Fruit fly (Drosophila melanogaster) whole organism, embryonic: ENCODE results near the gene Vlet.

Experiments used
- Aef1 ChIP-seq: fragments of 200-800 bp; sonication (Bioruptor generic); IDR thresholded peaks from 3 replicates; pipeline ENCODE4 v1.3.6; 2022; ENCODE audit warnings: missing biosample characterization, missing genetic modification characterization
- Atf6 ChIP-seq: fragments of 200-800 bp; sonication (Bioruptor generic); IDR thresholded peaks from 2 replicates; pipeline ENCODE4 v1.3.6; 2022; ENCODE audit warnings: missing biosample characterization, missing genetic modification characterization
- B-H2 ChIP-seq: fragments of 200-800 bp; sonication (Bioruptor generic); optimal IDR thresholded peaks from 2 replicates; lab custom pipeline; 2018; ENCODE audit warnings: missing biosample characterization, mild to moderate bottlenecking, missing genetic modification characterization
- CG10209 ChIP-seq: fragments of 200-800 bp; sonication (Bioruptor generic); optimal IDR thresholded peaks from 3 replicates; lab custom pipeline; 2017; ENCODE audit warnings: missing biosample characterization, mild to moderate bottlenecking, missing genetic modification characterization, missing genetic modification reagents
- CG10267 ChIP-seq: fragments of 200-800 bp; sonication (Bioruptor generic); optimal IDR thresholded peaks from 2 replicates; lab custom pipeline; 2018; ENCODE audit warnings: missing biosample characterization, mild to moderate bottlenecking, missing genetic modification characterization, moderate library complexity
- CG10979 ChIP-seq: fragments of 200-800 bp; sonication (Bioruptor generic); optimal IDR thresholded peaks from 2 replicates; lab custom pipeline; 2018; ENCODE audit warnings: missing biosample characterization, mild to moderate bottlenecking, missing genetic modification characterization, moderate library complexity
- CG12299 ChIP-seq: fragments of 200-800 bp; sonication (Bioruptor generic); optimal IDR thresholded peaks from 2 replicates; lab custom pipeline; 2018; ENCODE audit warnings: missing biosample characterization, mild to moderate bottlenecking, missing genetic modification characterization
- CG12769 ChIP-seq: fragments of 200-800 bp; sonication (Bioruptor generic); optimal IDR thresholded peaks from 2 replicates; lab custom pipeline; 2019; ENCODE audit warnings: missing biosample characterization, mild to moderate bottlenecking, missing genetic modification characterization, moderate library complexity
- CG15696 ChIP-seq: fragments of 200-800 bp; sonication (Bioruptor generic); optimal IDR thresholded peaks from 2 replicates; lab custom pipeline; 2019; ENCODE audit warnings: missing biosample characterization, mild to moderate bottlenecking, missing genetic modification characterization, moderate library complexity
- CG17186 ChIP-seq: fragments of 200-800 bp; sonication (Bioruptor generic); optimal IDR thresholded peaks from 3 replicates; lab custom pipeline; 2017; ENCODE audit warnings: missing biosample characterization, missing genetic modification reagents, missing genetic modification characterization
- CG17802 ChIP-seq: fragments of 200-800 bp; sonication (Bioruptor generic); optimal IDR thresholded peaks from 2 replicates; lab custom pipeline; 2018; ENCODE audit warnings: missing biosample characterization, mild to moderate bottlenecking, missing genetic modification characterization, moderate library complexity
- CG2199 ChIP-seq: fragments of 200-800 bp; sonication (Bioruptor generic); IDR thresholded peaks from 3 replicates; pipeline ENCODE4 v1.3.6; 2022; ENCODE audit warnings: missing biosample characterization, missing genetic modification characterization
- CG7556 ChIP-seq: fragments of 200-800 bp; sonication (Bioruptor generic); optimal IDR thresholded peaks from 2 replicates; lab custom pipeline; 2017; ENCODE audit warnings: missing biosample characterization, mild to moderate bottlenecking, missing genetic modification characterization
- CG8478 ChIP-seq: fragments of >200 bp; optimal IDR thresholded peaks from 2 replicates; lab custom pipeline; 2018
- CG8944 ChIP-seq: fragments of 200-800 bp; sonication (Bioruptor generic); optimal IDR thresholded peaks from 3 replicates; lab custom pipeline; 2016; ENCODE audit warnings: missing biosample characterization, missing genetic modification characterization
- D ChIP-seq, 2 experiments: fragments of 200-800 bp in 1 of 2; fragments of >200 bp in 1 of 2; sonication (Bioruptor generic) in 1 of 2; optimal IDR thresholded peaks; 2 replicates in 1 of 2; 3 replicates in 1 of 2; lab custom pipeline; 2017; ENCODE audit warnings: mild to moderate bottlenecking in 1 of 2, missing biosample characterization in 1 of 2, missing genetic modification characterization in 1 of 2, missing genetic modification reagents in 1 of 2
- Deaf1 ChIP-seq: fragments of 200-800 bp; optimal IDR thresholded peaks from 3 replicates; lab custom pipeline; 2019; ENCODE audit warnings: missing biosample characterization, mild to moderate bottlenecking, missing genetic modification characterization, moderate library complexity
- E2f2 ChIP-seq: fragments of 200-800 bp; sonication (Bioruptor generic); IDR thresholded peaks from 2 replicates; pipeline ENCODE4 v1.3.6; 2022; ENCODE audit warnings: missing biosample characterization, missing genetic modification characterization
- Ets65A ChIP-seq: fragments of 200-800 bp; sonication (Bioruptor generic); peaks from one replicate; lab custom pipeline; 2016; ENCODE audit warnings: missing biosample characterization, missing genetic modification characterization
- Hmr ChIP-seq: fragments of 200-800 bp; sonication (Bioruptor generic); optimal IDR thresholded peaks from 3 replicates; lab custom pipeline; 2017; ENCODE audit warnings: mild to moderate bottlenecking, missing biosample characterization, missing genetic modification reagents, missing genetic modification characterization
- Hr39 ChIP-seq: fragments of >200 bp; optimal IDR thresholded peaks from 2 replicates; lab custom pipeline; 2017
- Lhr ChIP-seq: fragments of 200-800 bp; sonication (Bioruptor generic); optimal IDR thresholded peaks from 3 replicates; lab custom pipeline; 2017; ENCODE audit warnings: mild to moderate bottlenecking, missing biosample characterization, missing genetic modification reagents, missing genetic modification characterization
- Neu2 ChIP-seq: fragments of 200-800 bp; sonication (Bioruptor generic); optimal IDR thresholded peaks from 3 replicates; lab custom pipeline; 2016; ENCODE audit warnings: missing biosample characterization, missing genetic modification characterization, borderline replicate concordance
- PHDP ChIP-seq: fragments of 200-800 bp; sonication (Bioruptor generic); optimal IDR thresholded peaks from 3 replicates; lab custom pipeline; 2018; ENCODE audit warnings: missing biosample characterization, mild to moderate bottlenecking, missing genetic modification characterization, moderate library complexity
- TFAM ChIP-seq: fragments of 200-800 bp; sonication (Bioruptor generic); optimal IDR thresholded peaks from 2 replicates; lab custom pipeline; 2017; ENCODE audit warnings: missing biosample characterization, missing genetic modification characterization, inconsistent platforms
- Trl ChIP-seq, 3 experiments: fragments of >200 bp in 2 of 3; fragments of 200-800 bp in 1 of 3; sonication (Bioruptor generic) in 1 of 3; optimal IDR thresholded peaks; 2 replicates in 1 of 3; 3 replicates in 2 of 3; lab custom pipeline; 2016 to 2017; ENCODE audit warnings: missing biosample characterization in 1 of 3, missing genetic modification characterization in 1 of 3
- Xrp1 ChIP-seq: fragments of 200-800 bp; sonication (Bioruptor generic); IDR thresholded peaks from 2 replicates; pipeline ENCODE4 v1.3.6; 2022; ENCODE audit warnings: missing biosample characterization, missing genetic modification characterization
- ac ChIP-seq: fragments of 200-800 bp; sonication (Bioruptor generic); optimal IDR thresholded peaks from 3 replicates; lab custom pipeline; 2017; ENCODE audit warnings: missing biosample characterization, mild to moderate bottlenecking, missing genetic modification characterization
- az2 ChIP-seq: fragments of 200-800 bp; sonication (Bioruptor generic); optimal IDR thresholded peaks from 3 replicates; lab custom pipeline; 2016; ENCODE audit warnings: missing biosample characterization, missing genetic modification characterization
- bbx ChIP-seq: fragments of 200-800 bp; sonication (Bioruptor generic); IDR thresholded peaks from 2 replicates; pipeline ENCODE4 v1.3.6; 2022; ENCODE audit warnings: missing biosample characterization, missing genetic modification characterization; ENCODE audit not compliant: partially characterized antibody
- chm ChIP-seq: fragments of 200-800 bp; sonication (Bioruptor generic); IDR thresholded peaks from 2 replicates; pipeline ENCODE4 v1.3.6; 2022; ENCODE audit warnings: missing biosample characterization, missing genetic modification characterization
- crp ChIP-seq, 2 experiments: fragments of 200-800 bp; sonication (Bioruptor generic); optimal IDR thresholded peaks; 2 replicates in 1 of 2; 3 replicates in 1 of 2; lab custom pipeline; 2017; ENCODE audit warnings: missing biosample characterization in 2 of 2, missing genetic modification characterization in 2 of 2, mild to moderate bottlenecking in 1 of 2, moderate library complexity in 1 of 2
- disco-r ChIP-seq: fragments of 200-800 bp; sonication (Bioruptor generic); optimal IDR thresholded peaks from 2 replicates; lab custom pipeline; 2016; ENCODE audit warnings: missing biosample characterization, missing genetic modification characterization
- dmrt99B ChIP-seq: fragments of 200-800 bp; sonication (Bioruptor generic); optimal IDR thresholded peaks from 2 replicates; lab custom pipeline; 2018; ENCODE audit warnings: missing biosample characterization, mild to moderate bottlenecking, missing genetic modification characterization, moderate library complexity
- eve ChIP-seq, 2 experiments: fragments of >200 bp; optimal IDR thresholded peaks; 2 replicates each; lab custom pipeline; 2017; ENCODE audit warnings: missing biosample characterization in 2 of 2, missing genetic modification characterization in 2 of 2
- eyg ChIP-seq: fragments of 200-800 bp; sonication (Bioruptor generic); optimal IDR thresholded peaks from 3 replicates; lab custom pipeline; 2016; ENCODE audit warnings: missing biosample characterization, missing genetic modification characterization
- hkb ChIP-seq, 2 experiments: fragments of 200-800 bp in 1 of 2; fragments of >200 bp in 1 of 2; sonication (Bioruptor generic) in 1 of 2; IDR thresholded peaks in 1 of 2; optimal IDR thresholded peaks in 1 of 2; 2 replicates each; pipeline versions ENCODE4 v1.3.6 to Lab custom; 2017 to 2022; ENCODE audit warnings: missing biosample characterization in 1 of 2, missing genetic modification characterization in 1 of 2
- ken ChIP-seq: fragments of 200-800 bp; sonication (Bioruptor generic); IDR thresholded peaks from 3 replicates; pipeline ENCODE4 v1.3.6; 2022; ENCODE audit warnings: missing biosample characterization, missing genetic modification characterization
- oc ChIP-seq: fragments of 200-800 bp; sonication (Bioruptor generic); optimal IDR thresholded peaks from 2 replicates; lab custom pipeline; 2018; ENCODE audit warnings: missing biosample characterization, mild to moderate bottlenecking, missing genetic modification characterization, moderate library complexity
- onecut ChIP-seq: fragments of 200-800 bp; sonication (Bioruptor generic); IDR thresholded peaks from 2 replicates; pipeline ENCODE4 v1.3.6; 2022; ENCODE audit warnings: missing biosample characterization, missing genetic modification characterization
- pfk ChIP-seq: fragments of 200-800 bp; sonication (Bioruptor generic); optimal IDR thresholded peaks from 2 replicates; lab custom pipeline; 2018; ENCODE audit warnings: missing biosample characterization, mild to moderate bottlenecking, missing genetic modification characterization, moderate library complexity
- psq ChIP-seq: fragments of 200-800 bp; sonication (Bioruptor generic); optimal IDR thresholded peaks from 2 replicates; lab custom pipeline; 2017; ENCODE audit warnings: missing biosample characterization, missing genetic modification characterization
- sens ChIP-seq: fragments of 200-800 bp; sonication (Bioruptor generic); peaks from one replicate; lab custom pipeline; 2016; ENCODE audit warnings: missing biosample characterization, missing genetic modification characterization
- sna ChIP-seq: fragments of 200-800 bp; sonication (Bioruptor generic); IDR thresholded peaks from 2 replicates; pipeline ENCODE4 v1.3.6; 2022; ENCODE audit warnings: missing biosample characterization, missing genetic modification characterization; ENCODE audit not compliant: partially characterized antibody
- sqz ChIP-seq: fragments of 200-800 bp; sonication (Bioruptor generic); optimal IDR thresholded peaks from 3 replicates; lab custom pipeline; 2018; ENCODE audit warnings: missing biosample characterization, mild to moderate bottlenecking, missing genetic modification characterization
- tll ChIP-seq, 2 experiments: fragments of 200-800 bp in 1 of 2; fragments of >200 bp in 1 of 2; sonication (Bioruptor generic) in 1 of 2; optimal IDR thresholded peaks; 2 replicates each; lab custom pipeline; 2017 to 2019; ENCODE audit warnings: missing biosample characterization in 2 of 2, missing genetic modification characterization in 2 of 2, mild to moderate bottlenecking in 1 of 2, moderate library complexity in 1 of 2
- wor ChIP-seq: fragments of 200-800 bp; sonication (Bioruptor generic); IDR thresholded peaks from 2 replicates; pipeline ENCODE4 v1.3.6; 2022; ENCODE audit warnings: missing biosample characterization, missing genetic modification characterization

Gene Vlet

DNA sequence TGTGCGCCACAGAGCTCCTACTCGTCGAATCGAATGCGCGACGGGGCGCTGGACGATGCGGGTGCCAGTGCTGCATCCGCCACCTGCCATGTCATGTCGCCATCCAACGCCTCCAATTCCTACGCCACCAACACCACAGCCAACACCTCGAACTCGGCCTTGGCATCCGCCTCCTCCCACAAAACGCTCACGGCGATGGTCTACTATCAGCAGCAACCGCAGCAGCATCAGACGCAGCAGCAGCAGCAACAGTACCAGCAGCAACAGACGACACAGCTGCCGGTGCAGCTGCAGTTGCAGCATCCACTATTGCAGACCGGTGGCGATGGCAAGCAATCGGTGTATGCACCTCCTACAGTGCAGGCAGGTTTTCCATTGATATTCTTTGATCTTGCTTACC lies 22.4 kb upstream of the Vlet start:
- TF ChIP-seq Ets65A (GFP tag; lab: Kevin White, UChicago) (peak; percentile 45), disco-r (GFP tag; lab: Kevin White, UChicago) (no peak), CG8478 (peak; percentile 64), sna (0 out of 2 replicates have a peak, but pooled peaks have one; percentile 16)

- TF ChIP-seq Trl (optimal IDR thresholded peaks at IDR 0.05; lab: Kevin White, UChicago), result peak in 1 of 2 experiments; percentile 18
- TF ChIP-seq Trl (GFP tag; optimal IDR thresholded peaks at IDR 0.05; lab: Kevin White, UChicago), result no peak
- no peak for TF ChIP-seq CG17186 (GFP tag; lab: Kevin White, UChicago)
- TF ChIP-seq hkb (optimal IDR thresholded peaks at IDR 0.05; lab: Kevin White, UChicago), result no peak
- TF ChIP-seq hkb (GFP tag; IDR thresholded peaks at IDR 0.05; lab: Robert Waterston, UW), result 0 out of 2 replicates have a peak, but pooled peaks have one; percentile 12
- TF ChIP-seq psq, result no peak
- TF ChIP-seq CG12299, result no peak
- peak; percentile 44 for TF ChIP-seq sens (GFP tag; lab: Kevin White, UChicago)
- 0 out of 3 replicates have a peak, but pooled peaks have one; percentile 54 for TF ChIP-seq CG2199 (GFP tag; lab: Robert Waterston, UW)
- no peak for TF ChIP-seq CG10979 (tag; lab: Kevin White, UChicago)
- peak; percentile 92 for TF ChIP-seq pfk (GFP tag; lab: Kevin White, UChicago)
- no peak for TF ChIP-seq CG8944 (GFP tag; lab: Kevin White, UChicago)
- TF ChIP-seq Hmr (GFP tag; lab: Kevin White, UChicago), result no peak
- no peak for TF ChIP-seq Aef1 (GFP tag; lab: Robert Waterston, UW)
- no peak for TF ChIP-seq Neu2 (GFP tag; lab: Kevin White, UChicago)
- no peak for TF ChIP-seq ken
- peak in 1 of 2 experiments; percentile 4 for TF ChIP-seq tll (GFP tag; optimal IDR thresholded peaks at IDR 0.05; lab: Kevin White, UChicago)
- no peak for TF ChIP-seq crp (GFP tag; optimal IDR thresholded peaks at IDR 0.05; lab: Kevin White, UChicago)
- no peak for TF ChIP-seq CG15696
- TF ChIP-seq Atf6, result no peak
- TF ChIP-seq CG7556 (GFP tag; lab: Kevin White, UChicago), result no peak
- no peak for TF ChIP-seq wor
- no peak for TF ChIP-seq PHDP (tag; lab: Kevin White, UChicago)
- peak; percentile 88 for TF ChIP-seq Deaf1
- TF ChIP-seq eyg, result no peak
- no peak for TF ChIP-seq CG12769
- TF ChIP-seq ac (GFP tag; lab: Kevin White, UChicago), result no peak
- no peak for TF ChIP-seq sqz (GFP tag; lab: Kevin White, UChicago)
- TF ChIP-seq D (optimal IDR thresholded peaks at IDR 0.05; lab: Kevin White, UChicago), result no peak
- TF ChIP-seq D (GFP tag; optimal IDR thresholded peaks at IDR 0.05; lab: Kevin White, UChicago), result no peak
- 0 out of 2 replicates have a peak, but pooled peaks have one; percentile 16 for TF ChIP-seq bbx (GFP tag; lab: Robert Waterston, UW)
- no peak for TF ChIP-seq oc (tag; lab: Kevin White, UChicago)
- TF ChIP-seq onecut (GFP tag; lab: Robert Waterston, UW), result no peak
These were observed 17.5 kb upstream of the Vlet start for dm6 chrX:11695883-11696211.

DNA sequence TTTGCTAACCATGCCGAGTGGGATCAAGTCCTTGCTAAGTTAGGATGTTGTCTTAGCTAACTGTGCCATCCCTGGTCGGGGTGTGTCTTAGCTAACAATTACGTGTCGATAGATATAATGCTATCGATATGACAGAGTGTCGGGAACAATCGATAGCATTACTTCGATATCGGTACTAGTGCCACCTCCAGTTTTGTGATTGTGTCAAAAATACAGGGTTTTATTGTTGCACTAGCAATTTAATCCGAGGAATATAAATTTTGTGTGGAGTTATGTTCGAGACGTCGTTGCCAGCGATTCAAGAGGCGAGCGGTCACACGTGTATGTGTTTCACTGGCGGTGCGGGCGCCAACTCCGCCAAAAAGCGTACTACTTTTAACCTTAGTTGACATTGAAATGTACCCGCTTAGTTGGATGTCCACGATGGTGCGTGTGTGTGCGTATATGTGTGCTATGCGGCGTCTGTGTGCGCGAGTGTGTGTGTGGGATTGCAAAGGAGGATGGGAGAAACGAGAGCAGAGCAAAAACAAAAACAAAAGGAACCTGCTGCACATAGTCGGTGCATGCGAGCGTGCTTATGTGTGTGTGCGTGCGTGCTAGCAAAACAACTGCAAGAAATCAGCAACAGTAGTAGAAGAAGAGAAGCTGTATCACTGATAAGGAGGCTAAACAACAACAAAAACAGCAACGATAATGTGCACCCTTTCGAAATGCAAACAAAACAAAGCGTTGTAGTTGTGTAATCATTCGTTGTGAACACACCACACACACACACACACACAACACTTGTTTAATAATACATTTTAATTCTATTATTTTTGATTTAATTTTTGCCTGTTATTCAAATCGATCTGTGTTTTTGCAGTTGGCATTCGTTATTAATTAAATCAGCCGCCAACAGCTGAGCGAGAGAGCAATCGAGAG lies 16.8 kb upstream of the Vlet start, which contains the start of gene PhKgamma:
Gene PhKgamma, plus strand, starts transcription at position 179 of the 924 bp plus-strand sequence.
- TF ChIP-seq dmrt99B (tag; lab: Kevin White, UChicago) (no peak), E2f2 (peak; percentile 59), B-H2 (GFP tag; lab: Kevin White, UChicago) (peak; percentile 60), TFAM (GFP tag; lab: Kevin White, UChicago) (no peak), Xrp1 (GFP tag; lab: Robert Waterston, UW) (no peak), Hr39 (lab: Kevin White, UChicago) (no peak), eve (GFP tag; optimal IDR thresholded peaks at IDR 0.05; lab: Kevin White, UChicago) (no peak), CG10267 (peak; percentile 64), CG17802 (no peak), Lhr (GFP tag; lab: Kevin White, UChicago) (peak; percentile 86), CG10209 (GFP tag; lab: Kevin White, UChicago) (no peak), chm (GFP tag; lab: Robert Waterston, UW) (no peak), az2 (GFP tag; lab: Kevin White, UChicago) (no peak)
